Worm (Caenorhabditis elegans) whole organism, L2 larva: Measurements from ENCODE around the gene islo-1.
A peak's percentile ranks its signal among the peaks of the same experiment; 100 is the strongest.

ENCODE experiments used
- C34F6.9 ChIP-seq: fragments of 150-350 bp; optimal IDR thresholded peaks from 2 replicates; lab custom pipeline; 2014; ENCODE audit warnings: missing biosample characterization, missing genetic modification characterization
- F13H6.1 ChIP-seq: sonication (generic microtip); optimal IDR thresholded peaks from 2 replicates; lab custom pipeline; 2016; ENCODE audit warnings: missing genetic modification characterization, missing compliant biosample characterization
- Y55F3AM.14 ChIP-seq: fragments of 200-800 bp; sonication (Bioruptor generic); optimal IDR thresholded peaks from 2 replicates; lab custom pipeline; 2018; ENCODE audit warnings: mild to moderate bottlenecking, missing genetic modification characterization, missing compliant biosample characterization
- ZK546.5 ChIP-seq: sonication (generic microtip); optimal IDR thresholded peaks from 2 replicates; lab custom pipeline; 2017; ENCODE audit warnings: missing biosample characterization, missing genetic modification characterization
- alr-1 ChIP-seq: fragments of 150-350 bp; optimal IDR thresholded peaks from 2 replicates; lab custom pipeline; 2014; ENCODE audit warnings: missing biosample characterization, missing genetic modification characterization
- aly-2 ChIP-seq: fragments of 150-350 bp; optimal IDR thresholded peaks from 2 replicates; lab custom pipeline; 2014; ENCODE audit warnings: missing biosample characterization, missing genetic modification characterization
- ama-1 ChIP-seq: fragments of 150-350 bp; optimal IDR thresholded peaks from 2 replicates; lab custom pipeline; 2018; ENCODE audit warnings: inconsistent platforms
- blmp-1 ChIP-seq: sonication (generic microtip); optimal IDR thresholded peaks from 2 replicates; lab custom pipeline; 2017; ENCODE audit warnings: missing genetic modification characterization, mild to moderate bottlenecking, missing compliant biosample characterization, antibody characterized with exemption, moderate library complexity; ENCODE audit not compliant: insufficient read depth
- ceh-16 ChIP-seq: fragments of 150-350 bp; optimal IDR thresholded peaks from 2 replicates; lab custom pipeline; 2014; ENCODE audit warnings: missing biosample characterization, missing genetic modification characterization
- ceh-82 ChIP-seq: fragments of 150-350 bp; optimal IDR thresholded peaks from 2 replicates; lab custom pipeline; 2014; ENCODE audit warnings: missing biosample characterization, missing genetic modification characterization
- crh-2 ChIP-seq: sonication (generic microtip); optimal IDR thresholded peaks from 2 replicates; lab custom pipeline; 2017; ENCODE audit warnings: missing biosample characterization, missing genetic modification characterization
- dmd-4 ChIP-seq: sonication (generic microtip); optimal IDR thresholded peaks from 2 replicates; lab custom pipeline; 2017; ENCODE audit warnings: missing biosample characterization, missing genetic modification characterization
- egl-27 ChIP-seq: sonication (generic microtip); optimal IDR thresholded peaks from 3 replicates; lab custom pipeline; 2017; ENCODE audit warnings: missing biosample characterization, missing genetic modification reagents, missing genetic modification characterization
- fos-1 ChIP-seq: fragments of 150-350 bp; optimal IDR thresholded peaks from 2 replicates; lab custom pipeline; 2014; ENCODE audit warnings: missing biosample characterization, missing genetic modification characterization
- lin-13 ChIP-seq: fragments of 150-350 bp; optimal IDR thresholded peaks from 2 replicates; lab custom pipeline; 2014; ENCODE audit warnings: missing biosample characterization, missing genetic modification reagents, missing genetic modification characterization
- lin-39 ChIP-seq: fragments of 150-350 bp; optimal IDR thresholded peaks from 2 replicates; lab custom pipeline; 2014; ENCODE audit warnings: missing biosample characterization, missing genetic modification reagents, missing genetic modification characterization
- lsy-2 ChIP-seq, 2 experiments: fragments of 150-350 bp in 1 of 2; sonication (generic microtip) in 1 of 2; optimal IDR thresholded peaks; 2 replicates each; lab custom pipeline; 2014 to 2017; ENCODE audit warnings: missing biosample characterization in 2 of 2, missing genetic modification characterization in 2 of 2
- mbf-1 ChIP-seq: sonication (generic microtip); optimal IDR thresholded peaks from 2 replicates; lab custom pipeline; 2017; ENCODE audit warnings: missing biosample characterization, missing genetic modification characterization
- mdl-1 ChIP-seq, 2 experiments: fragments of 150-350 bp in 1 of 2; sonication (generic microtip) in 1 of 2; optimal IDR thresholded peaks; 2 replicates each; lab custom pipeline; 2017; ENCODE audit warnings: missing biosample characterization in 2 of 2, missing genetic modification characterization in 2 of 2
- nhr-10 ChIP-seq: sonication (generic microtip); optimal IDR thresholded peaks from 2 replicates; lab custom pipeline; 2017; ENCODE audit warnings: missing biosample characterization, missing genetic modification characterization
- nhr-12 ChIP-seq: fragments of 150-350 bp; optimal IDR thresholded peaks from 2 replicates; lab custom pipeline; 2014; ENCODE audit warnings: missing biosample characterization, missing genetic modification characterization
- nhr-129 ChIP-seq: fragments of 150-350 bp; optimal IDR thresholded peaks from 2 replicates; lab custom pipeline; 2014; ENCODE audit warnings: missing biosample characterization, missing genetic modification characterization
- nhr-21 ChIP-seq: fragments of 150-350 bp; optimal IDR thresholded peaks from 2 replicates; lab custom pipeline; 2014; ENCODE audit warnings: missing biosample characterization, missing genetic modification characterization
- nhr-23 ChIP-seq: fragments of 150-350 bp; optimal IDR thresholded peaks from 2 replicates; lab custom pipeline; 2014; ENCODE audit warnings: missing biosample characterization, missing genetic modification reagents, missing genetic modification characterization
- nhr-237 ChIP-seq: fragments of 150-350 bp; optimal IDR thresholded peaks from 2 replicates; lab custom pipeline; 2014; ENCODE audit warnings: missing biosample characterization, missing genetic modification characterization
- nhr-6 ChIP-seq: fragments of 150-350 bp; optimal IDR thresholded peaks from 2 replicates; lab custom pipeline; 2014; ENCODE audit warnings: missing biosample characterization, missing genetic modification characterization
- sem-4 ChIP-seq: fragments of 150-350 bp; optimal IDR thresholded peaks from 2 replicates; lab custom pipeline; 2014; ENCODE audit warnings: missing biosample characterization, missing genetic modification reagents, missing genetic modification characterization
- skn-1 ChIP-seq: sonication (generic microtip); optimal IDR thresholded peaks from 2 replicates; lab custom pipeline; 2017; ENCODE audit warnings: missing biosample characterization, missing genetic modification characterization
- sma-9 ChIP-seq, 2 experiments: fragments of 150-350 bp in 1 of 2; sonication (generic microtip) in 1 of 2; optimal IDR thresholded peaks; 2 replicates each; lab custom pipeline; 2014 to 2016; ENCODE audit warnings: missing genetic modification characterization in 2 of 2, mild to moderate bottlenecking in 1 of 2, missing biosample characterization in 1 of 2, missing compliant biosample characterization in 1 of 2, missing genetic modification reagents in 1 of 2, moderate library complexity in 1 of 2
- snpc-4 ChIP-seq: fragments of 150-350 bp; optimal IDR thresholded peaks from 2 replicates; lab custom pipeline; 2014; ENCODE audit warnings: missing biosample characterization, missing genetic modification characterization
- unc-39 ChIP-seq: fragments of 150-350 bp; optimal IDR thresholded peaks from 2 replicates; lab custom pipeline; 2014; ENCODE audit warnings: missing biosample characterization, missing genetic modification characterization
- unc-62 ChIP-seq: fragments of 150-350 bp; optimal IDR thresholded peaks from 2 replicates; lab custom pipeline; 2014; ENCODE audit warnings: missing biosample characterization, missing genetic modification reagents, missing genetic modification characterization
- zag-1 ChIP-seq: fragments of 150-350 bp; optimal IDR thresholded peaks from 2 replicates; lab custom pipeline; 2014; ENCODE audit warnings: missing biosample characterization, missing genetic modification characterization
- ztf-11 ChIP-seq: sonication (generic microtip); optimal IDR thresholded peaks from 2 replicates; lab custom pipeline; 2017; ENCODE audit warnings: missing biosample characterization, missing genetic modification characterization
- ztf-4 ChIP-seq: fragments of 150-350 bp; optimal IDR thresholded peaks from 2 replicates; lab custom pipeline; 2014; ENCODE audit warnings: missing biosample characterization, missing genetic modification characterization

Gene islo-1

DNA sequence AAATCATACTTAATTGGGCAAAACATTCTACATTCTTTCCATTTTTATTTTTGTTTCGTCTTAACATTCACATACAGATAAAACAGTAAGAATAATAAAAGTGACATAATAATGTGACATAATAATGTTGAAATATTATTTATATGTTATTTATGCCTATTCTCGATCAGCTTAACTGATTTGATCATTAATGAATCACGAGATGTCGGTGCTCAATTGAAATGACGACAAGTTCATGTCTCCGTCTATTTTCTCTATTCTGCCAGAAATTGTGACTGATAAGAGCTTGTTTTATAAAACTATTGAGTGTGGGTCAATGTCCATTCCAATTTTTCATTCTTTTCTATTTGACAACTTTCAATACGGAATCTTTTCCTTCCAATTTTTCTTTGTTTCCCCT, 15.5 kb downstream of the islo-1 start:
- TF ChIP-seq crh-2 (tag; lab: Kevin White, UChicago) (peak; percentile 64), unc-62 (GFP tag; lab: Kevin White, UChicago) (no peak), nhr-6 (no peak), lsy-2 (tag; optimal IDR thresholded peaks at IDR 0.05; lab: Kevin White, UChicago) (peak in 1 of 2 experiments; percentile 1), nhr-10 (no peak), skn-1 (tag; lab: Kevin White, UChicago) (peak; percentile 11), blmp-1 (tag; lab: Kevin White, UChicago) (no peak), F13H6.1 (tag; lab: Kevin White, UChicago) (peak; percentile 10), fos-1 (tag; lab: Kevin White, UChicago) (peak; percentile 75), ztf-11 (no peak), ama-1 (no peak), aly-2 (tag; lab: Kevin White, UChicago) (no peak), sem-4 (tag; lab: Kevin White, UChicago) (no peak), mdl-1 (tag; optimal IDR thresholded peaks at IDR 0.05; lab: Kevin White, UChicago) (no peak), lin-13 (GFP tag; lab: Kevin White, UChicago) (no peak), dmd-4 (tag; lab: Kevin White, UChicago) (no peak), unc-39 (tag; lab: Kevin White, UChicago) (no peak), mbf-1 (tag; lab: Kevin White, UChicago) (no peak), nhr-237 (no peak), ceh-82 (no peak), sma-9 (GFP tag; optimal IDR thresholded peaks at IDR 0.05; lab: Kevin White, UChicago) (peak; percentile 65), sma-9 (tag; optimal IDR thresholded peaks at IDR 0.05; lab: Kevin White, UChicago) (no peak), alr-1 (no peak), ztf-4 (tag; lab: Kevin White, UChicago) (no peak)
- TF ChIP-seq, all 48 proteins: peak for 6

DNA sequence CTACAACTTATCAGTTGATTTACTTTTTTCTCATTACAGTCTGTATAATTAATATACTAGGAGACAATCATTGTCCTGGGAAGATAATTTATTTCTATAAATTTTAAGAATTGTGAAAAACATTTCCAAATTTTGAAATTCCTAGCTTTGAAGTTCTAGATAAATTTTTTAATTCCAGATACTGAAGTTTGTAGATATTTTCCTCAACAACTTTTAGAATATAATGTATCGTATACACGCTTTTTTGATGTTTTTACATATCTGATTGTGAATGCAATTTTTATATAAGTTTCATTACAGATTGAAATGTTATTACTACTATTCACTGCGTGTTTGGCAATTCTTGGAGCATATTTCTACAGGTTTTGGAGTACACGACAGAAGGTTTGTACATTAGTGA, 16.0 kb downstream of the islo-1 start, which contains the start of gene faah-2:
Gene faah-2, plus strand, starts transcription at position 301 of the 400 bp plus-strand sequence.
- TF ChIP-seq nhr-21 (tag; lab: Kevin White, UChicago), result no peak
- TF ChIP-seq nhr-237, result no peak
- TF ChIP-seq nhr-6, result no peak
- TF ChIP-seq mbf-1 (tag; lab: Kevin White, UChicago), result no peak
- TF ChIP-seq zag-1 (tag; lab: Kevin White, UChicago), result no peak
- TF ChIP-seq nhr-129 (tag; lab: Kevin White, UChicago), result no peak
- TF ChIP-seq ZK546.5 (tag; lab: Kevin White, UChicago), result no peak
- TF ChIP-seq snpc-4 (tag; lab: Kevin White, UChicago), result no peak
- TF ChIP-seq ceh-16 (tag; lab: Kevin White, UChicago), result no peak
- TF ChIP-seq sma-9 (GFP tag; optimal IDR thresholded peaks at IDR 0.05; lab: Kevin White, UChicago), result no peak
- no peak for TF ChIP-seq sma-9 (tag; optimal IDR thresholded peaks at IDR 0.05; lab: Kevin White, UChicago)

DNA sequence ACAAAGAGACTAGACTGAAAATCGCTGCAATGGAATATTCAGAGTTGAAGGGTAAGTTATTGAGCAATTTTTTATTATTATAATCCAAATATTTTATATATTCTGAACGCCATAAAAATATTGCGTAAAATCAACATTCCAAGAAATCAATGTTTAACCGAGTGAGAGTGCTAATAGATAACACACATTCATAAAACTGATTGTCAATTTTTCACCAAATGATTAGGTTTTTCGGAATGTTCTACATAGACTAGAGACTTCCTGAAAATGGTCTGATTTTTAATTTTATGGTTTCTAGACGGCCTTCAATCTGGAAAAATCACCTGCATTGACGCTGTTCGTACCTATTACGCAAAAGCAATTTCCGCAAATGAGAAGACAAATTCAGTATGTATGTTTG, 16.5 kb downstream of the islo-1 start:
- TF ChIP-seq Y55F3AM.14 (GFP tag; lab: Kevin White, UChicago) (no peak), fos-1 (tag; lab: Kevin White, UChicago) (peak; percentile 56)
- TF ChIP-seq, all 48 proteins: peak for 1

DNA sequence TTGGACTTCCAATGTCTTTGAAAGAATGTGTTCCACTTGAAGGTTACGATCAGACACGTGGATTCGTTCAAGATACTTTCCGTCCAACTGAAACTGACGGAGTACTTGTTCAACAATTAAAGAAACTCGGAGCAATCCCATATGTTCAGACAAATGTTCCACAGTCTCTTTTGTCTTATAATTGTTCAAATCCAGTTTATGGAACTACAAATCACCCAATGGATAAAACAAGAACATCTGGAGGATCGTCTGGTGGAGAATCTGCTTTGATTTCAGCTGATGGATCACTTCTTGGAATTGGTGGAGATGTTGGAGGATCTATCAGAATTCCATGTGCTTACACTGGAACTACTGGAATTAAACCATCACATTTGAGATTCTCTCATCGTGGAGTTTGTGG, 17.0 kb downstream of the islo-1 start:
- TF ChIP-seq ztf-4 (tag; lab: Kevin White, UChicago), result no peak
- TF ChIP-seq skn-1 (tag; lab: Kevin White, UChicago), result no peak
- no peak for TF ChIP-seq Y55F3AM.14 (GFP tag; lab: Kevin White, UChicago)
- TF ChIP-seq nhr-23, result no peak
- TF ChIP-seq C34F6.9 (tag; lab: Kevin White, UChicago), result no peak
- no peak for TF ChIP-seq nhr-12
- TF ChIP-seq unc-62 (GFP tag; lab: Kevin White, UChicago), result no peak
- no peak for TF ChIP-seq lsy-2 (tag; optimal IDR thresholded peaks at IDR 0.05; lab: Kevin White, UChicago)
- TF ChIP-seq nhr-129 (tag; lab: Kevin White, UChicago), result no peak
- TF ChIP-seq egl-27 (tag; lab: Kevin White, UChicago), result no peak
- TF ChIP-seq mbf-1 (tag; lab: Kevin White, UChicago), result no peak
- no peak for TF ChIP-seq lin-39 (tag; lab: Kevin White, UChicago)
- TF ChIP-seq lin-13 (GFP tag; lab: Kevin White, UChicago), result no peak
- TF ChIP-seq crh-2 (tag; lab: Kevin White, UChicago), result no peak
- TF ChIP-seq snpc-4 (tag; lab: Kevin White, UChicago), result no peak
- TF ChIP-seq blmp-1 (tag; lab: Kevin White, UChicago), result no peak
- TF ChIP-seq sem-4 (tag; lab: Kevin White, UChicago), result no peak
- no peak for TF ChIP-seq ztf-11
